Worm (Caenorhabditis elegans) whole organism, dauer: Measurements from ENCODE around the gene B0462.5.

Experiments used
- unc-62 ChIP-seq: sonication (generic microtip); optimal IDR thresholded peaks from 2 replicates; lab custom pipeline; 2017; ENCODE audit warnings: missing biosample characterization, missing genetic modification reagents, missing genetic modification characterization

B0462.5 gene

DNA sequence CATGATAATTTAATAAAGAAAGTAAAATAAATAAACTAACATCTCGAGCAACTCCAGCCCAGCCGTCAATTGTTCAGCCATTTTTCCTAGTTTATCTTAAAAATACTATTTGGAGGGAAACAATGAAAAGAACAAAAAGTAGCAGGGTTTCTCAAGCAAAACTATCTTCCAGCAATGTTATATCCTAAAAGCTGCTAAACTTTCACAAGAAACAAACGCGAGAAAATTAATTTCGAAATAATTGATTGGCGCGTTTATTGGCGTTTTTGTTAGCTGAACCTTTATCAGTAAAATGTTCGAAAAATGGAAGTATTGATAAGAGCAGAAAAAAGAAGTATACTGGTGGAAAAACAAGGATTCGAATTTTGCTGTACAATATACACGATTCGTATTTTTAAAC, at the start of gene B0462.5:
B0462.5 (minus strand) TSS at position 101 of the 400 bp plus-strand sequence.
- TF ChIP-seq unc-62 (GFP tag; lab: Kevin White, UChicago), result no peak

ce11 chrV:18371579-18371978, 48.4 kb upstream of the B0462.5 start, which contains the start of gene C08E8.4:
Gene C08E8.4, plus strand, starts transcription at chrV:18371846.
- TF ChIP-seq unc-62 (GFP tag; lab: Kevin White, UChicago), result no peak

DNA sequence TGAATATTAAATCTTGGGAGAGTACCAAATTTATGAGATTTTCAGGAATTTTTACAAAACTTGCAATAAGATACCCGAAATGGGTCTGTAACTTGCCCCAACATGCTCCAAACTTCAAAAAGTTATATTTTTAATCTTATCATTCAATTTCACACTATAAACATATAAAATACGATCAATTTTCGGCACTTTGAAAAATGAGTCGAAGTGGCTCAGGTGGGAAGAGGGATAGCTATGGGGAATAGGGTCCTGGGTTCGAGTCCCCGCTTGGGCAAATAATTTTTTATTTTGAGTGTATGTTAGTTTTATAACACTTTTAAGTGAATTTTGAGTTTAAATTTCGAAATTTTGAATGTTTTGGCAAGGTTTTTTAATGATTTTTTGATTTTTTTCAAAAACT, 47.9 kb upstream of the B0462.5 start:
- no peak for TF ChIP-seq unc-62 (GFP tag; lab: Kevin White, UChicago)

- no peak for TF ChIP-seq unc-62 (GFP tag; lab: Kevin White, UChicago)
These were observed 45.2 kb upstream of the B0462.5 start, which contains the start of gene C08E8.6 for ce11 chrV:18368322-18368721. Gene C08E8.6, minus strand, starts transcription at chrV:18368422.

ce11 chrV:18364558-18364957, 41.4 kb upstream of the B0462.5 start, which contains the start of gene C08E8.9:
Gene C08E8.9, plus strand, starts transcription at chrV:18364858.
- TF ChIP-seq unc-62 (GFP tag; lab: Kevin White, UChicago), result no peak

ce11 chrV:18362402-18362801, 39.3 kb upstream of the B0462.5 start, which contains the start of gene C08E8.1:
Gene C08E8.1, minus strand, starts transcription at chrV:18362502.
- no peak for TF ChIP-seq unc-62 (GFP tag; lab: Kevin White, UChicago)

ce11 chrV:18359888-18360287, 36.8 kb upstream of the B0462.5 start, which contains the start of gene C08E8.5:
Gene C08E8.5, minus strand, starts transcription at chrV:18359988.
- TF ChIP-seq unc-62 (GFP tag; lab: Kevin White, UChicago), result no peak

DNA sequence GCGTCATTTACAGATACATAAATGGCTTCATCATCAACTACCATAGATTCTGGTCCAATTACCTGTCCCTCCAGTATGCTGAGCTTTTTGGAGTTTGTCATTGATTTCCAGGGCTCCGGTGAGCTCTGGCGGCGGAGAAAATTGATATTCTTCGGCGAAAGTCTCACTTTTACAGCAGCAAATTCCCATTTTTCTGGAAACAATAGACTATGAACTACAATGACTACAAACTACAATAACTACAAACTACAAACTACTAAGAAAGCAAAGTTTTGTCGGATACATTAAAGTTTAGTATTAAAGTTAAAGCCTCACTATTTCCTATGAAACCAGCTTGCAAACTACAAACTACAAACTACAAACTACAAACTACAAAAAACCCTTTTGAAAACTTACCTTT, 32.6 kb upstream of the B0462.5 start, which contains the start of gene C08E8.2:
C08E8.2 (minus strand) TSS at position 101 of the 400 bp plus-strand sequence.
- no peak for TF ChIP-seq unc-62 (GFP tag; lab: Kevin White, UChicago)

- no peak for TF ChIP-seq unc-62 (GFP tag; lab: Kevin White, UChicago)
These were observed 31.2 kb upstream of the B0462.5 start for ce11 chrV:18354299-18354698.

DNA sequence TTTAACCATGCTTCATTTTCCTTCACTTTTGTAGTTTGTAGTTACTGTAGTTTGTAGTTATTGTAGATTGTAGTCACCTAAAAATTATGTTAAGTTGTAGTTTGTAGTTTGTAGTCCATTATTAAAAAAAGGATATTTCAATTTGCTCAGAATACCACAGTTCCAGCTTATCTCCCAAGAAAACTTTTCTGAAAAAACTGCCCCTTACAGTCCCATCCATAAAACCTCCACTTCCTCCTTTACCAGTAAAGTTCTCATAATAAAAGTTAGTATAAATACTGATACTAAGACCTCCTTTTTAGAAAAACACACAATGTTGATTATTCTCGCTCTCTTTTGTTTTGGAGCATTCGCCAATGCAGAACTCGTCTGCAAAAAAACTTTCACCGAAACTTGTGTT, 27.6 kb upstream of the B0462.5 start, which contains the start of gene C08E8.11:
C08E8.11 (plus strand) TSS at position 301 of the 400 bp plus-strand sequence.
- no peak for TF ChIP-seq unc-62 (GFP tag; lab: Kevin White, UChicago)

DNA sequence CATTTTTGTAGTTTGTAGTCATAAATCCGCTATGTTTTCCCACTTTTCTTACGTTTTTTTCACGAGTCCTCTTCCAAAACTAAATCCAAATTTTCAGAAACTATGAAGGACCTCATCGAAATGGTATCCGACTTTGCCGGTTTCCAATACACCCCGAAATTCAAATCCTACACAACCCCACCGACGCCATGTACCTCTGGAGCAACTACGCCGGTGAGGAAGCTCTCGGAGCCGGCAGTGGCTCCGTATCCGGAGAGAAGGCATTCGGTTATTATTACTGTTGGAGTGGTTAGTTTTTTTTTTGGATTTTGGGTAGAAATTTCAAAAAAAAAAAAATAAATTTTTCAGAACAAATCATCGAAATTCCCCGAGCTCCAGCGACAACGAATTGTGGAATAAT, 26.9 kb upstream of the B0462.5 start, which contains the start of gene C08E8.3:
C08E8.3 (plus strand) TSS at position 84 of the 400 bp plus-strand sequence.
- TF ChIP-seq unc-62 (GFP tag; lab: Kevin White, UChicago), result no peak

DNA sequence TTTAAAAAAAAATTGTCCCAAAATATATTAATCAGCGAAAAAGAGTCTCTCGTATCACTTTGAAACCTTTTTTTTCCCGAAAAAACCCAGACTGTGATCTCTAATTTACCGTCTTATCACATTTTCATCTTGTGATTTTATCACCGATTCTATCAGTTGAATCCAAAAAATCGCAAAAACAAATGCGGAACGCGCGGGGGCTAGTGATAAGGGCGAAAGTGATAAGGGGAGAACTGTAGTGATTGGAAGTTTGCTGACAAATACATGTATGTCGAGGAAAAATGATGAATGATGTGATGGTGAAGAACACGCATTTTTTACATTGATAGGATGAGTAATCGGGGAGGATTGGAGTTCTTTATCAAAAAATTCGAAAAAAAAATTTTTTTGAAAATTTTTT, 22.9 kb upstream of the B0462.5 start:
- no peak for TF ChIP-seq unc-62 (GFP tag; lab: Kevin White, UChicago)

DNA sequence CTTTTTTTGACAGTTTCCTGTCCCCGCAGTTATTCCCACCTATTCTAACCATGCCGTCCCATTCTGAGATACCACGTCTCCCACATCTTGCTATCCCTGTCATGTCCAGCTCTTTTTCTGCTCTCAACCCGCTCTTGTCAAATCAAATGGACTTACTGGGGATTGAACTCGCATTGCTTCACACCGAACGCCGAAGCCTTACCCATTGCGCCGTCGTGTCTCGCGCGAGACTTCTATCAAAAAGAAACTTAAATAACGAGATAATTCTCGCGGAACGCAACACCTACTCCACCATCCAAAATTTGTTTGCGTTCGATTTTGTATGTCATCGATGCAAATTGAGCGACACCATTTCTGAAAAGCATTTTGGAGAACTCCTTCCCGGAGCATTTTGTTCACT, 21.1 kb upstream of the B0462.5 start:
- no peak for TF ChIP-seq unc-62 (GFP tag; lab: Kevin White, UChicago)

- TF ChIP-seq unc-62 (GFP tag; lab: Kevin White, UChicago), result no peak
These were observed 16.7 kb upstream of the B0462.5 start, which contains the start of gene C08E8.10 for ce11 chrV:18339807-18340206. Gene C08E8.10, minus strand, starts transcription at chrV:18339907.

DNA sequence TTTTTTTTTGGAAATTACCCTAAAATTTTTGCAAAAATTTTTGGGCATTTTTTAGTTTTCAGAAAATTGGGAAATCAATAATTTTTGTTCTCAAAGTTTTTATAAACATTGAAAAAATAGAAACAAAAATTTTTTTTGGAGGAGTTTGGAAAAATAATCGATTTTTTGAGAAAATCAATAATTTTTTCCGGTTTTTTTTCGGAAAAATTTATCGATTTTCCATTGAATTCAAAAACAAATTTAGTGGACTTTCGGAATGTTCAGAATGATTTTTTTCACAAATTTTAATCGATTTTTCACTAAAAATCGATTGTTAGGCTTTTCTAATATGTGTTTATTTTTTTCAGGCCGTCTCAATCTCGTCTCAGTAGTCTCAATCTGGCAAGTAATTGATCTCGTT, 14.5 kb upstream of the B0462.5 start:
- TF ChIP-seq unc-62 (GFP tag; lab: Kevin White, UChicago), result no peak

ce11 chrV:18331086-18331485, 8.0 kb upstream of the B0462.5 start, which contains the start of gene B0462.4:
Gene B0462.4, minus strand, starts transcription at chrV:18331186.
- no peak for TF ChIP-seq unc-62 (GFP tag; lab: Kevin White, UChicago)

ce11 chrV:18324525-18324924, 1.4 kb upstream of the B0462.5 start:
- no peak for TF ChIP-seq unc-62 (GFP tag; lab: Kevin White, UChicago)
